Worm (Caenorhabditis elegans) whole organism, L4 larva: ENCODE measurements around the gene F41E6.15.

ENCODE experiments used
- F44E2.7 ChIP-seq: fragments of 200-800 bp; sonication (Bioruptor generic); IDR thresholded peaks from 2 replicates; pipeline ENCODE4 v2.1.2; 2022; ENCODE audit warnings: missing genetic modification characterization, missing compliant biosample characterization
- R02D3.7 ChIP-seq: fragments of 150-350 bp; sonication (generic microtip); optimal IDR thresholded peaks from 3 replicates; lab custom pipeline; 2014; ENCODE audit warnings: missing biosample characterization, missing genetic modification characterization
- T26A8.4 ChIP-seq: fragments of 200-800 bp; sonication (Bioruptor generic); IDR thresholded peaks from 2 replicates; pipeline ENCODE4 v1.3.6; 2022; ENCODE audit warnings: missing genetic modification characterization, missing compliant biosample characterization
- Y105C5A.15 ChIP-seq: fragments of 200-800 bp; sonication (Bioruptor generic); IDR thresholded peaks from 2 replicates; pipeline ENCODE4 v1.3.6; 2022; ENCODE audit warnings: missing genetic modification characterization, missing compliant biosample characterization
- Y48G9A.11 ChIP-seq: fragments of 200-800 bp; sonication (Bioruptor generic); IDR thresholded peaks from 2 replicates; pipeline ENCODE4 v1.3.6; 2022; ENCODE audit warnings: missing genetic modification reagents, missing genetic modification characterization, missing compliant biosample characterization
- Y5F2A.4 ChIP-seq: fragments of 200-800 bp; sonication (Bioruptor generic); optimal IDR thresholded peaks from 2 replicates; lab custom pipeline; 2018; ENCODE audit warnings: mild to moderate bottlenecking, missing genetic modification characterization, missing compliant biosample characterization
- Y75B8A.6 ChIP-seq: fragments of 200-800 bp; sonication (Bioruptor generic); IDR thresholded peaks from 2 replicates; pipeline ENCODE4 v1.3.6; 2022; ENCODE audit warnings: missing genetic modification reagents, missing genetic modification characterization, missing compliant biosample characterization
- aha-1 ChIP-seq: fragments of 150-350 bp; peaks from one replicate; lab custom pipeline; 2014; ENCODE audit warnings: missing biosample characterization, missing genetic modification characterization
- aly-2 ChIP-seq: sonication (generic microtip); optimal IDR thresholded peaks from 2 replicates; lab custom pipeline; 2018; ENCODE audit warnings: missing biosample characterization, missing genetic modification characterization
- ama-1 ChIP-seq: fragments of 150-350 bp; optimal IDR thresholded peaks from 2 replicates; lab custom pipeline; 2014; ENCODE audit warnings: inconsistent platforms, mixed read lengths
- arid-1 ChIP-seq: fragments of 200-800 bp; sonication (Bioruptor generic); conservative IDR thresholded peaks from 2 replicates; pipeline ENCODE4 v1.3.6; 2022; ENCODE audit warnings: missing genetic modification reagents, missing genetic modification characterization, missing compliant biosample characterization
- attf-4 ChIP-seq: sonication (generic microtip); optimal IDR thresholded peaks from 3 replicates; lab custom pipeline; 2017; ENCODE audit warnings: missing biosample characterization, missing genetic modification characterization
- ceh-20 ChIP-seq: fragments of 200-800 bp; sonication (Bioruptor generic); IDR thresholded peaks from 2 replicates; pipeline ENCODE4 v1.3.6; 2022; ENCODE audit warnings: missing genetic modification reagents, missing genetic modification characterization, missing compliant biosample characterization
- ceh-44 ChIP-seq: fragments of 200-800 bp; sonication (Bioruptor generic); IDR thresholded peaks from 2 replicates; pipeline ENCODE4 v1.3.6; 2022; ENCODE audit warnings: missing genetic modification reagents, missing genetic modification characterization, missing compliant biosample characterization
- ceh-82 ChIP-seq: sonication (generic microtip); optimal IDR thresholded peaks from 2 replicates; lab custom pipeline; 2017; ENCODE audit warnings: missing biosample characterization, missing genetic modification characterization
- ces-1 ChIP-seq: fragments of 150-350 bp; sonication (generic microtip); optimal IDR thresholded peaks from 4 replicates; lab custom pipeline; 2014; ENCODE audit warnings: missing biosample characterization, missing genetic modification reagents, missing genetic modification characterization
- daf-12 ChIP-seq: fragments of 150-350 bp; optimal IDR thresholded peaks from 2 replicates; lab custom pipeline; 2014; ENCODE audit warnings: missing biosample characterization, missing genetic modification reagents, missing genetic modification characterization
- dmd-6 ChIP-seq: fragments of 200-800 bp; sonication (Bioruptor generic); IDR thresholded peaks from 2 replicates; pipeline ENCODE4 v1.3.6; 2022; ENCODE audit warnings: missing genetic modification reagents, missing genetic modification characterization, missing compliant biosample characterization
- dmd-8 ChIP-seq: fragments of 200-800 bp; sonication (Bioruptor generic); IDR thresholded peaks from 2 replicates; pipeline ENCODE4 v1.3.6; 2022; ENCODE audit warnings: missing genetic modification characterization, missing compliant biosample characterization
- dve-1 ChIP-seq: sonication (generic microtip); optimal IDR thresholded peaks from 2 replicates; lab custom pipeline; 2017; ENCODE audit warnings: antibody characterized with exemption, mild to moderate bottlenecking, missing genetic modification characterization, missing compliant biosample characterization; ENCODE audit not compliant: insufficient read depth
- egl-43 ChIP-seq: fragments of 200-800 bp; sonication (Bioruptor generic); IDR thresholded peaks from 2 replicates; pipeline ENCODE4 v1.3.6; 2022; ENCODE audit warnings: missing genetic modification reagents, missing genetic modification characterization, missing compliant biosample characterization
- fkh-10 ChIP-seq: fragments of 150-350 bp; optimal IDR thresholded peaks from 2 replicates; lab custom pipeline; 2014; ENCODE audit warnings: missing biosample characterization, missing genetic modification reagents, missing genetic modification characterization
- hif-1 ChIP-seq, 2 experiments: sonication (generic microtip); optimal IDR thresholded peaks; 2 replicates each; lab custom pipeline; 2016 to 2017; ENCODE audit warnings: missing compliant biosample characterization in 2 of 2, missing genetic modification characterization in 2 of 2, missing genetic modification reagents in 2 of 2, missing genotype in 2 of 2, mild to moderate bottlenecking in 1 of 2
- hlh-11 ChIP-seq: fragments of 200-800 bp; sonication (Bioruptor generic); optimal IDR thresholded peaks from 2 replicates; lab custom pipeline; 2018; ENCODE audit warnings: mild to moderate bottlenecking, missing genetic modification characterization, missing compliant biosample characterization
- hlh-30 ChIP-seq: sonication (generic microtip); optimal IDR thresholded peaks from 2 replicates; lab custom pipeline; 2017; ENCODE audit warnings: antibody characterized with exemption, mild to moderate bottlenecking, missing genetic modification characterization, missing compliant biosample characterization; ENCODE audit not compliant: insufficient read depth
- hmg-1.1 ChIP-seq: fragments of 200-800 bp; sonication (Bioruptor generic); IDR thresholded peaks from 2 replicates; pipeline ENCODE4 v1.3.6; 2022; ENCODE audit warnings: missing genetic modification reagents, missing genetic modification characterization, missing compliant biosample characterization
- lim-7 ChIP-seq: fragments of 200-800 bp; sonication (Bioruptor generic); IDR thresholded peaks from 2 replicates; pipeline ENCODE4 v1.3.6; 2022; ENCODE audit warnings: missing genetic modification characterization, missing compliant biosample characterization
- lin-13 ChIP-seq: fragments of 150-350 bp; optimal IDR thresholded peaks from 2 replicates; lab custom pipeline; 2014; ENCODE audit warnings: missing biosample characterization, missing genetic modification reagents, missing genetic modification characterization
- lin-15B ChIP-seq: fragments of 150-350 bp; sonication (generic microtip); optimal IDR thresholded peaks from 3 replicates; lab custom pipeline; 2014; ENCODE audit warnings: missing biosample characterization, missing genetic modification characterization
- lin-39 ChIP-seq: fragments of 150-350 bp; optimal IDR thresholded peaks from 2 replicates; lab custom pipeline; 2014; ENCODE audit warnings: missing biosample characterization, missing genetic modification reagents, missing genetic modification characterization
- mep-1 ChIP-seq: fragments of 150-350 bp; sonication (generic microtip); optimal IDR thresholded peaks from 3 replicates; lab custom pipeline; 2014; ENCODE audit warnings: missing biosample characterization, missing genetic modification characterization
- nhr-102 ChIP-seq: sonication (generic microtip); optimal IDR thresholded peaks from 2 replicates; lab custom pipeline; 2016; ENCODE audit warnings: mild to moderate bottlenecking, missing genetic modification characterization, moderate library complexity, missing compliant biosample characterization
- nhr-111 ChIP-seq: fragments of 200-800 bp; sonication (Bioruptor generic); optimal IDR thresholded peaks from 2 replicates; lab custom pipeline; 2018; ENCODE audit warnings: mild to moderate bottlenecking, missing genetic modification characterization, missing compliant biosample characterization
- nhr-237 ChIP-seq: sonication (generic microtip); optimal IDR thresholded peaks from 2 replicates; lab custom pipeline; 2017; ENCODE audit warnings: missing biosample characterization, missing genetic modification characterization
- nhr-41 ChIP-seq: fragments of 200-800 bp; sonication (Bioruptor generic); IDR thresholded peaks from 2 replicates; pipeline ENCODE4 v1.3.6; 2022; ENCODE audit warnings: missing genetic modification reagents, missing genetic modification characterization, missing compliant biosample characterization
- nhr-48 ChIP-seq: sonication (generic microtip); optimal IDR thresholded peaks from 2 replicates; lab custom pipeline; 2016; ENCODE audit warnings: mild to moderate bottlenecking, missing genetic modification characterization, missing compliant biosample characterization
- nhr-6 ChIP-seq: fragments of 150-350 bp; optimal IDR thresholded peaks from 2 replicates; lab custom pipeline; 2014; ENCODE audit warnings: missing biosample characterization, missing genetic modification characterization
- nhr-76 ChIP-seq: fragments of 150-350 bp; optimal IDR thresholded peaks from 2 replicates; lab custom pipeline; 2014; ENCODE audit warnings: missing biosample characterization, missing genetic modification characterization
- nhr-77 ChIP-seq: fragments of 150-350 bp; optimal IDR thresholded peaks from 2 replicates; lab custom pipeline; 2014; ENCODE audit warnings: missing biosample characterization, missing genetic modification characterization
- pqm-1 ChIP-seq: sonication (generic microtip); optimal IDR thresholded peaks from 2 replicates; lab custom pipeline; 2017; ENCODE audit warnings: missing biosample characterization, missing genetic modification characterization
- rbr-2 ChIP-seq: sonication (generic microtip); optimal IDR thresholded peaks from 2 replicates; lab custom pipeline; 2016; ENCODE audit warnings: missing genotype, missing genetic modification characterization, missing compliant biosample characterization
- saeg-2 ChIP-seq: fragments of 200-800 bp; sonication (Bioruptor generic); IDR thresholded peaks from 2 replicates; pipeline ENCODE4 v1.3.6; 2022; ENCODE audit warnings: missing genetic modification reagents, missing genetic modification characterization, missing compliant biosample characterization
- set-16 ChIP-seq: fragments of 200-800 bp; sonication (Bioruptor generic); IDR thresholded peaks from 2 replicates; pipeline ENCODE4 v1.3.6; 2022; ENCODE audit warnings: missing genetic modification reagents, missing genetic modification characterization, missing compliant biosample characterization
- snpc-1.2 ChIP-seq: fragments of 200-800 bp; sonication (Bioruptor generic); IDR thresholded peaks from 2 replicates; pipeline ENCODE4 v1.3.6; 2022; ENCODE audit warnings: missing genetic modification reagents, missing genetic modification characterization, missing compliant biosample characterization
- spr-1 ChIP-seq: sonication (generic microtip); optimal IDR thresholded peaks from 2 replicates; lab custom pipeline; 2016; ENCODE audit warnings: mild to moderate bottlenecking, missing genetic modification characterization, missing compliant biosample characterization
- tag-97 ChIP-seq: fragments of 200-800 bp; sonication (Bioruptor generic); IDR thresholded peaks from 2 replicates; pipeline ENCODE4 v1.3.6; 2022; ENCODE audit warnings: missing genetic modification characterization, missing compliant biosample characterization
- vab-7 ChIP-seq: fragments of 200-800 bp; sonication (Bioruptor generic); IDR thresholded peaks from 2 replicates; pipeline ENCODE4 v1.3.6; 2022; ENCODE audit warnings: missing genetic modification reagents, missing genetic modification characterization, missing compliant biosample characterization
- zfp-2 ChIP-seq: sonication (generic microtip); optimal IDR thresholded peaks from 2 replicates; lab custom pipeline; 2016; ENCODE audit warnings: mild to moderate bottlenecking, missing genetic modification characterization, missing compliant biosample characterization
- zfp-3 ChIP-seq: fragments of 200-800 bp; sonication (Bioruptor generic); conservative IDR thresholded peaks from 2 replicates; pipeline ENCODE4 v1.3.6; 2022; ENCODE audit warnings: missing genetic modification reagents, missing genetic modification characterization, missing compliant biosample characterization
- zip-2 ChIP-seq: fragments of 150-350 bp; optimal IDR thresholded peaks from 2 replicates; lab custom pipeline; 2014; ENCODE audit warnings: missing biosample characterization, missing genetic modification characterization
- ztf-11 ChIP-seq: fragments of 150-350 bp; optimal IDR thresholded peaks from 2 replicates; lab custom pipeline; 2014; ENCODE audit warnings: missing biosample characterization, missing genetic modification characterization
- ztf-7 ChIP-seq: fragments of 150-350 bp; optimal IDR thresholded peaks from 2 replicates; lab custom pipeline; 2014; ENCODE audit warnings: missing biosample characterization, missing genetic modification characterization

The F41E6.15 gene

DNA sequence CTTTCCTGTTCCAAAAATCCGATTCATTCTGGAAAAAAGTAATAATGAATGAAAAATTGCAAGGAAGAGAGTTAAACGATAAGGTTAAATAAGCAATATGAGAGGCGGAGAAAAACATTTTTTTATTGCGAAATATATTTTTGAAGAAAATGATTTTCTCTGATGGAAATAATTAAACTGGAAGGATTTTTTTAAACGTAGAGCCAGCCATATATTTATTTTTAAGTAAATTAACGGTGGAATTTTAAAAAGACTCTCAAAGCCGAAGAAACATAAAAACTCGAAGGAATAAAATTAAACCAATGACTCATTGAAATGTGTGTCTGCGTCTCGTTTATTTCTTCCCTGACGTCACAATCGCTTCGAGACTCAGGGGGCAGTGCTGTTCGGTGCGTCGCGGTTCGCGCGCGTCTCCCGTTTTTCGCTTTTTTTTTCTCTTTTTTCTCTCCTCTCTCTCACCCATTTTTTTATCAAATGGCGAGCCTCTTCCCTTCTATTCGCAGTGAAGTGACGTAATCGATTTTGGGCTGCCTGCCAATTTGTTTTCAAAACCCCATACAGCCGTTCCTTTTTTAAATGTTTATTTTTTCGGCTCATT, 3.7 kb upstream of the F41E6.15 start, which contains the start of gene vps-60:
Gene vps-60, minus strand, starts transcription at position 30 of the 598 bp plus-strand sequence.
- TF ChIP-seq fkh-10 (GFP tag; lab: Kevin White, UChicago) (peak; percentile 74), hlh-11 (peak; percentile 97), nhr-111 (GFP tag; lab: Kevin White, UChicago) (no peak), zfp-3 (GFP tag; lab: Robert Waterston, UW) (peak; percentile 55; the same call in 1 of the 2 replicates), nhr-41 (GFP tag; lab: Robert Waterston, UW) (0 out of 2 replicates have a peak, but pooled peaks have one; percentile 29), nhr-76 (tag; lab: Kevin White, UChicago) (peak; percentile 8), egl-43 (GFP tag; lab: Robert Waterston, UW) (peak; percentile 74; the same call in 1 of the 2 replicates), mep-1 (peak; percentile 95), lim-7 (GFP tag; lab: Robert Waterston, UW) (0 out of 2 replicates have a peak, but pooled peaks have one; percentile 26), dve-1 (tag; lab: Kevin White, UChicago) (peak; percentile 98), ceh-44 (no peak), nhr-48 (tag; lab: Kevin White, UChicago) (peak; percentile 90), lin-15B (tag; lab: Kevin White, UChicago) (no peak), attf-4 (tag; lab: Kevin White, UChicago) (no peak), ama-1 (lab: Kevin White, UChicago) (peak; percentile 50), dmd-8 (GFP tag; lab: Robert Waterston, UW) (no peak), spr-1 (tag; lab: Kevin White, UChicago) (peak; percentile 69), R02D3.7 (tag; lab: Kevin White, UChicago) (no peak), lin-39 (no peak), set-16 (peak; percentile 84), arid-1 (peak; percentile 85), snpc-1.2 (GFP tag; lab: Robert Waterston, UW) (no peak), zip-2 (tag; lab: Kevin White, UChicago) (peak; percentile 60), Y75B8A.6 (GFP tag; lab: Robert Waterston, UW) (no peak), vab-7 (GFP tag; lab: Robert Waterston, UW) (peak; percentile 56), zfp-2 (peak; percentile 70), nhr-102 (tag; lab: Kevin White, UChicago) (peak; percentile 66), Y5F2A.4 (no peak), lin-13 (GFP tag; lab: Kevin White, UChicago) (peak; percentile 81), ceh-20 (peak; percentile 89), aha-1 (tag; lab: Kevin White, UChicago) (peak; percentile 99), hmg-1.1 (GFP tag; lab: Robert Waterston, UW) (peak; percentile 92), ztf-11 (tag; lab: Kevin White, UChicago) (no peak), hlh-30 (tag; lab: Kevin White, UChicago) (peak; percentile 93), Y105C5A.15 (GFP tag; lab: Robert Waterston, UW) (no peak), ztf-7 (tag; lab: Kevin White, UChicago) (peak; percentile 49), Y48G9A.11 (peak; percentile 54; the same call in 1 of the 2 replicates), dmd-6 (GFP tag; lab: Robert Waterston, UW) (peak; percentile 98), tag-97 (GFP tag; lab: Robert Waterston, UW) (no peak), saeg-2 (0 out of 2 replicates have a peak, but pooled peaks have one; percentile 42), T26A8.4 (GFP tag; lab: Robert Waterston, UW) (peak; percentile 85), ceh-82 (tag; lab: Kevin White, UChicago) (no peak), nhr-77 (tag; lab: Kevin White, UChicago) (peak; percentile 95), rbr-2 (tag; lab: Kevin White, UChicago) (peak; percentile 93), aly-2 (tag; lab: Kevin White, UChicago) (no peak), nhr-6 (tag; lab: Kevin White, UChicago) (peak; percentile 97), nhr-237 (tag; lab: Kevin White, UChicago) (no peak), hif-1 (tag; optimal IDR thresholded peaks at IDR 0.05; lab: Kevin White, UChicago) (peak; percentile 37 to 88), F44E2.7 (GFP tag; lab: Robert Waterston, UW) (no peak), pqm-1 (tag; lab: Kevin White, UChicago) (peak; percentile 23), daf-12 (no peak), ces-1 (GFP tag; lab: Kevin White, UChicago) (peak; percentile 35)
